Worm (Caenorhabditis elegans): ENCODE results near the gene clec-178.

- no peak for TF ChIP-seq F13H6.1 (tag; optimal IDR thresholded peaks at IDR 0.05)
- TF ChIP-seq nhr-77 (tag; optimal IDR thresholded peaks at IDR 0.05): no peak
- no peak for TF ChIP-seq egl-27 (tag; optimal IDR thresholded peaks at IDR 0.05)
- TF ChIP-seq elt-3 (tag; optimal IDR thresholded peaks at IDR 0.05): no peak
- no peak for TF ChIP-seq lin-39 (tag; optimal IDR thresholded peaks at IDR 0.05)
- no peak for TF ChIP-seq crh-2 (tag; optimal IDR thresholded peaks at IDR 0.05)
- no peak for TF ChIP-seq nhr-23 (tag; optimal IDR thresholded peaks at IDR 0.05)
- no peak for TF ChIP-seq ama-1 (optimal IDR thresholded peaks at IDR 0.05)
- no peak for TF ChIP-seq ztf-4 (tag; optimal IDR thresholded peaks at IDR 0.05)
- no peak for TF ChIP-seq unc-62 (GFP tag; optimal IDR thresholded peaks at IDR 0.05)
- no peak for TF ChIP-seq R02D3.7 (tag; optimal IDR thresholded peaks at IDR 0.05)
- TF ChIP-seq snpc-4 (tag; optimal IDR thresholded peaks at IDR 0.05): no peak
Measured at ce11 chrIV:5653649-5654048, at the start of gene clec-178.
